Worm (Caenorhabditis elegans) whole organism, L1 larva: ENCODE measurements around the gene T28D6.6.

ENCODE experiments used
- aly-2 ChIP-seq: fragments of 150-350 bp; optimal IDR thresholded peaks from 2 replicates; lab custom pipeline; 2014; ENCODE audit warnings: missing biosample characterization, missing genetic modification characterization
- dsc-1 ChIP-seq: sonication (generic microtip); optimal IDR thresholded peaks from 2 replicates; lab custom pipeline; 2016; ENCODE audit warnings: mild to moderate bottlenecking, missing genetic modification characterization, missing compliant biosample characterization
- irx-1 ChIP-seq: sonication (generic microtip); optimal IDR thresholded peaks from 2 replicates; lab custom pipeline; 2016; ENCODE audit warnings: missing genetic modification characterization, missing compliant biosample characterization
- lin-13 ChIP-seq: fragments of 150-350 bp; optimal IDR thresholded peaks from 2 replicates; lab custom pipeline; 2014; ENCODE audit warnings: missing biosample characterization, missing genetic modification reagents, missing genetic modification characterization
- lin-39 ChIP-seq: fragments of 150-350 bp; optimal IDR thresholded peaks from 2 replicates; lab custom pipeline; 2014; ENCODE audit warnings: missing biosample characterization, missing genetic modification reagents, missing genetic modification characterization
- mdl-1 ChIP-seq, 2 experiments: fragments of 150-350 bp; optimal IDR thresholded peaks; 2 replicates each; lab custom pipeline; 2014 to 2017; ENCODE audit warnings: missing biosample characterization in 2 of 2, missing genetic modification characterization in 2 of 2, inconsistent platforms in 1 of 2
- pag-3 ChIP-seq: sonication (generic microtip); optimal IDR thresholded peaks from 2 replicates; lab custom pipeline; 2017; ENCODE audit warnings: missing genetic modification characterization, mild to moderate bottlenecking, missing compliant biosample characterization, antibody characterized with exemption, borderline replicate concordance; ENCODE audit not compliant: insufficient read depth
- pqm-1 ChIP-seq: sonication (generic microtip); optimal IDR thresholded peaks from 3 replicates; lab custom pipeline; 2017; ENCODE audit warnings: missing biosample characterization, missing genetic modification characterization
- tbx-2 ChIP-seq: sonication (generic microtip); optimal IDR thresholded peaks from 2 replicates; lab custom pipeline; 2016; ENCODE audit warnings: missing genetic modification characterization, missing compliant biosample characterization
- xbp-1 ChIP-seq: sonication (generic microtip); optimal IDR thresholded peaks from 2 replicates; lab custom pipeline; 2016; ENCODE audit warnings: missing genetic modification characterization, missing compliant biosample characterization

- TF ChIP-seq lin-13 (GFP tag; lab: Kevin White, UChicago) (no peak), irx-1 (no peak), tbx-2 (tag; lab: Kevin White, UChicago) (no peak), lin-39 (no peak), mdl-1 (tag; optimal IDR thresholded peaks at IDR 0.05; lab: Kevin White, UChicago) (no peak), dsc-1 (tag; lab: Kevin White, UChicago) (no peak), aly-2 (tag; lab: Kevin White, UChicago) (no peak), pqm-1 (tag; lab: Kevin White, UChicago) (no peak), pag-3 (no peak), xbp-1 (tag; lab: Kevin White, UChicago) (no peak)
Observed at ce11 chrIII:11389384-11389783, 46.5 kb upstream of the T28D6.6 start.
